Fruit fly (Drosophila melanogaster) whole organism, wandering third instar larva: ENCODE data around the gene CG34007.

Experiments used
- Abd-B ChIP-seq: fragments of >200 bp; optimal IDR thresholded peaks from 2 replicates; lab custom pipeline; 2017; ENCODE audit warnings: missing biosample characterization, missing genetic modification characterization
- CG32264 ChIP-seq: fragments of 200-800 bp; sonication (Bioruptor generic); optimal IDR thresholded peaks from 2 replicates; lab custom pipeline; 2016; ENCODE audit warnings: missing biosample characterization, missing genetic modification characterization
- CG9705 ChIP-seq: fragments of 200-800 bp; sonication (Bioruptor generic); optimal IDR thresholded peaks from 2 replicates; lab custom pipeline; 2018; ENCODE audit warnings: missing biosample characterization, mild to moderate bottlenecking, missing genetic modification characterization
- CrebA ChIP-seq: fragments of 200-800 bp; sonication (Bioruptor generic); optimal IDR thresholded peaks from 2 replicates; lab custom pipeline; 2016; ENCODE audit warnings: missing biosample characterization, mild to moderate bottlenecking, missing genetic modification characterization, borderline replicate concordance
- Dfd ChIP-seq: fragments of >200 bp; optimal IDR thresholded peaks from 2 replicates; lab custom pipeline; 2017; ENCODE audit warnings: missing biosample characterization, missing genetic modification characterization
- Dif ChIP-seq: fragments of 200-275, 200-300 bp; sonication (Bioruptor generic); optimal IDR thresholded peaks from 2 replicates; lab custom pipeline; 2018; ENCODE audit warnings: missing biosample characterization, missing genetic modification characterization; ENCODE audit not compliant: partially characterized antibody
- GATAd ChIP-seq: sonication (Bioruptor generic); optimal IDR thresholded peaks from 2 replicates; lab custom pipeline; 2016; ENCODE audit warnings: missing biosample characterization, missing genetic modification characterization
- HLH106 ChIP-seq: fragments of 200-800 bp; optimal IDR thresholded peaks from 3 replicates; lab custom pipeline; 2019; ENCODE audit warnings: missing biosample characterization, mild to moderate bottlenecking, missing genetic modification characterization, moderate library complexity
- Hnf4 ChIP-seq: fragments of 200-800 bp; sonication (Bioruptor generic); optimal IDR thresholded peaks from 2 replicates; lab custom pipeline; 2016; ENCODE audit warnings: missing biosample characterization, mild to moderate bottlenecking, missing genetic modification characterization
- Hr78 ChIP-seq: fragments of >200 bp; optimal IDR thresholded peaks from 2 replicates; lab custom pipeline; 2017; ENCODE audit warnings: missing biosample characterization, missing genetic modification characterization
- Hr83 ChIP-seq: fragments of 200-300 bp; sonication (Bioruptor generic); optimal IDR thresholded peaks from 2 replicates; lab custom pipeline; 2016; ENCODE audit warnings: missing biosample characterization, mild to moderate bottlenecking, missing genetic modification characterization, moderate library complexity; ENCODE audit not compliant: poor library complexity, severe bottlenecking
- Mio ChIP-seq: sonication (Bioruptor generic); optimal IDR thresholded peaks from 2 replicates; lab custom pipeline; 2016; ENCODE audit warnings: missing biosample characterization, missing genetic modification characterization
- Myc ChIP-seq: fragments of >200 bp; optimal IDR thresholded peaks from 2 replicates; lab custom pipeline; 2017
- N ChIP-seq: fragments of >200 bp; optimal IDR thresholded peaks from 2 replicates; lab custom pipeline; 2018; ENCODE audit warnings: missing biosample characterization, missing external identifiers, missing genetic modification characterization
- OdsH ChIP-seq: fragments of 200-800 bp; sonication (Bioruptor generic); optimal IDR thresholded peaks from 2 replicates; lab custom pipeline; 2016; ENCODE audit warnings: missing biosample characterization, mild to moderate bottlenecking, missing genetic modification characterization
- Rel ChIP-seq, 2 experiments: fragments of 200-800 bp; sonication (Bioruptor generic) in 1 of 2; optimal IDR thresholded peaks; 2 replicates in 1 of 2; 3 replicates in 1 of 2; lab custom pipeline; 2016 to 2019; ENCODE audit warnings: mild to moderate bottlenecking in 2 of 2, missing biosample characterization in 2 of 2, missing genetic modification characterization in 2 of 2, moderate library complexity in 1 of 2
- Sp1 ChIP-seq: fragments of 200-800 bp; sonication (Bioruptor generic); optimal IDR thresholded peaks from 3 replicates; lab custom pipeline; 2019; ENCODE audit warnings: missing biosample characterization, mild to moderate bottlenecking, missing genetic modification characterization, moderate library complexity
- br ChIP-seq: fragments of 200-800 bp; sonication (Bioruptor generic); optimal IDR thresholded peaks from 2 replicates; lab custom pipeline; 2016; ENCODE audit warnings: missing biosample characterization, missing genetic modification characterization
- dl ChIP-seq, 2 experiments: fragments of 175-275, 200-275 bp in 1 of 2; fragments of 200-275 bp in 1 of 2; sonication (Bioruptor generic); optimal IDR thresholded peaks; lab custom pipeline; 2018; ENCODE audit warnings: mild to moderate bottlenecking in 2 of 2, missing biosample characterization in 2 of 2, missing genetic modification characterization in 2 of 2, moderate library complexity in 2 of 2; ENCODE audit not compliant: partially characterized antibody in 2 of 2, insufficient read depth in 1 of 2
- dsf ChIP-seq: sonication (Bioruptor generic); optimal IDR thresholded peaks from 2 replicates; lab custom pipeline; 2016; ENCODE audit warnings: missing biosample characterization, missing genetic modification characterization, borderline replicate concordance
- ey ChIP-seq: fragments of 200-800 bp; sonication (Bioruptor generic); optimal IDR thresholded peaks from 2 replicates; lab custom pipeline; 2016; ENCODE audit warnings: missing biosample characterization, missing genetic modification characterization
- foxo ChIP-seq, 2 experiments: fragments of 200-800 bp; sonication (Bioruptor generic); optimal IDR thresholded peaks; 2 replicates in 1 of 2; 3 replicates in 1 of 2; lab custom pipeline; 2016 to 2017; ENCODE audit warnings: missing biosample characterization in 2 of 2, missing genetic modification characterization in 2 of 2
- fru ChIP-seq: fragments of 200-800 bp; sonication (Bioruptor generic); optimal IDR thresholded peaks from 3 replicates; lab custom pipeline; 2016; ENCODE audit warnings: missing biosample characterization, mild to moderate bottlenecking, missing genetic modification characterization
- h ChIP-seq: fragments of 200-800 bp; sonication (Bioruptor generic); optimal IDR thresholded peaks from 3 replicates; lab custom pipeline; 2016; ENCODE audit warnings: missing biosample characterization, mild to moderate bottlenecking, missing genetic modification characterization
- jim ChIP-seq: fragments of 175-275, 200-325 bp; sonication (Bioruptor generic); optimal IDR thresholded peaks from 2 replicates; lab custom pipeline; 2016; ENCODE audit warnings: missing biosample characterization, mild to moderate bottlenecking, missing genetic modification characterization
- pan ChIP-seq: fragments of >200 bp; optimal IDR thresholded peaks from 2 replicates; lab custom pipeline; 2017
- rgr ChIP-seq: fragments of 200-800 bp; sonication (Bioruptor generic); optimal IDR thresholded peaks from 3 replicates; lab custom pipeline; 2016; ENCODE audit warnings: missing biosample characterization, mild to moderate bottlenecking, missing genetic modification characterization
- sv ChIP-seq: fragments of 200-800 bp; sonication (Bioruptor generic); optimal IDR thresholded peaks from 3 replicates; lab custom pipeline; 2016; ENCODE audit warnings: missing biosample characterization, missing genetic modification characterization
- tai ChIP-seq: sonication (Bioruptor generic); optimal IDR thresholded peaks from 2 replicates; lab custom pipeline; 2016; ENCODE audit warnings: missing biosample characterization, missing genetic modification characterization

Gene CG34007

dm6 chr2L:20488128-20488527 lies 6.7 kb upstream of the CG34007 start:
- TF ChIP-seq Dif (GFP tag; lab: Kevin White, UChicago) (no peak), foxo (GFP tag; optimal IDR thresholded peaks at IDR 0.05; lab: Kevin White, UChicago) (no peak), sv (GFP tag; lab: Kevin White, UChicago) (no peak), Mio (GFP tag; lab: Kevin White, UChicago) (no peak), Hr78 (GFP tag; lab: Kevin White, UChicago) (no peak), Rel (GFP tag; optimal IDR thresholded peaks at IDR 0.05; lab: Kevin White, UChicago) (no peak), Rel (tag; optimal IDR thresholded peaks at IDR 0.05; lab: Kevin White, UChicago) (no peak)

- no peak for TF ChIP-seq tai (GFP tag; lab: Kevin White, UChicago)
- no peak for TF ChIP-seq dsf
- no peak for TF ChIP-seq jim (GFP tag; lab: Kevin White, UChicago)
- TF ChIP-seq sv (GFP tag; lab: Kevin White, UChicago) = no peak
- TF ChIP-seq Myc = no peak
- TF ChIP-seq OdsH (GFP tag; lab: Kevin White, UChicago) = no peak
These were observed 32.2 kb downstream of the CG34007 start for dm6 chr2L:20527027-20527426.

- TF ChIP-seq tai (GFP tag; lab: Kevin White, UChicago) (no peak), Myc (no peak), Rel (GFP tag; optimal IDR thresholded peaks at IDR 0.05; lab: Kevin White, UChicago) (no peak), Rel (tag; optimal IDR thresholded peaks at IDR 0.05; lab: Kevin White, UChicago) (no peak), CG9705 (no peak), rgr (GFP tag; lab: Kevin White, UChicago) (no peak), ey (GFP tag; lab: Kevin White, UChicago) (no peak), N (GFP tag; lab: Kevin White, UChicago) (no peak), foxo (GFP tag; optimal IDR thresholded peaks at IDR 0.05; lab: Kevin White, UChicago) (no peak), dl (GFP tag; optimal IDR thresholded peaks at IDR 0.05; lab: Kevin White, UChicago; ENCODE audit: insufficient read depth in 1 of 2, partially characterized antibody in 2 of 2) (no peak), Dif (GFP tag; lab: Kevin White, UChicago) (no peak), Sp1 (GFP tag; lab: Kevin White, UChicago) (no peak), HLH106 (tag; lab: Kevin White, UChicago) (no peak), Hr83 (no peak), Mio (GFP tag; lab: Kevin White, UChicago) (no peak), Dfd (GFP tag; lab: Kevin White, UChicago) (no peak), jim (GFP tag; lab: Kevin White, UChicago) (no peak)
These were observed 35.9 kb downstream of the CG34007 start, which contains the start of gene CG44270 for dm6 chr2L:20530766-20531165. TSS of gene CG44270 (plus strand) at chr2L:20531066.

- TF ChIP-seq pan (lab: Kevin White, UChicago) = no peak
- no peak for TF ChIP-seq Dfd (GFP tag; lab: Kevin White, UChicago)
- TF ChIP-seq dsf = no peak
- no peak for TF ChIP-seq Abd-B (GFP tag; lab: Kevin White, UChicago)
- no peak for TF ChIP-seq Hnf4 (GFP tag; lab: Kevin White, UChicago)
- no peak for TF ChIP-seq tai (GFP tag; lab: Kevin White, UChicago)
- TF ChIP-seq Myc = no peak
- TF ChIP-seq br (GFP tag; lab: Kevin White, UChicago) = no peak
- no peak for TF ChIP-seq dl (GFP tag; optimal IDR thresholded peaks at IDR 0.05; lab: Kevin White, UChicago; ENCODE audit: insufficient read depth in 1 of 2, partially characterized antibody in 2 of 2)
- no peak for TF ChIP-seq CrebA (GFP tag; lab: Kevin White, UChicago)
- no peak for TF ChIP-seq GATAd
- no peak for TF ChIP-seq Mio (GFP tag; lab: Kevin White, UChicago)
- TF ChIP-seq Dif (GFP tag; lab: Kevin White, UChicago) = no peak
- no peak for TF ChIP-seq sv (GFP tag; lab: Kevin White, UChicago)
- no peak for TF ChIP-seq fru (GFP tag; lab: Kevin White, UChicago)
- TF ChIP-seq h (GFP tag; lab: Kevin White, UChicago) = no peak
- TF ChIP-seq OdsH (GFP tag; lab: Kevin White, UChicago) = no peak
- no peak for TF ChIP-seq CG32264 (GFP tag; lab: Kevin White, UChicago)
- TF ChIP-seq HLH106 (tag; lab: Kevin White, UChicago) = no peak
- no peak for TF ChIP-seq N (GFP tag; lab: Kevin White, UChicago)
These were observed 44.5 kb downstream of the CG34007 start for dm6 chr2L:20539196-20539879.
